Fruit fly (Drosophila melanogaster): ENCODE results near the gene CG3226.

CG3226 gene

DNA sequence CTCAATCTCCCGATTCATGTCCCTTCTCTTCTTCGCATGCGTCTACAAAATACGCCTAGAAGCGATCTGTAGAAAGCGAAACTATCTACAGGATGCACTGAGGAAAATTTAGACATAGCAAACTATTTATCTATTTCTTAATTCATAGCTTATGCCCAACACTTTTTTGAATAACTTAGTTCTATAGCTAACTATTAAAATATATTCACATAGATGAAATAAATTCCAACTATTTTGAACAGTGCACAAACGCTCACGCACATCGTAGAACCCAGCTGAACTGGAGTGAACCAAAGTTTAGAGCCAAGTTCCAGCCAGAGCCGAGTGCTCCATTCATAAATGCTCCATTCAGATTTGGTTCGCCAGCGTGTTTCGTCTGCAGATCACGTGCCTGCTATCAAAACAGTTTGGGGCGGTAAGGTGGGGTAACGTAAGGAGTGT is 32.5 kb downstream of the CG3226 start (continued):
- TF ChIP-seq CG15269 (tag; optimal IDR thresholded peaks at IDR 0.05) (peak; percentile 11), salm (tag; optimal IDR thresholded peaks at IDR 0.05) (no peak), hth (optimal IDR thresholded peaks at IDR 0.05) (no peak), slbo (GFP tag; IDR thresholded peaks at IDR 0.05) (peak; percentile 68), bsh (GFP tag; optimal IDR thresholded peaks at IDR 0.05) (peak; percentile 43 to 71), Fer1 (GFP tag; optimal IDR thresholded peaks at IDR 0.05) (no peak), zfh1 (GFP tag; IDR thresholded peaks at IDR 0.05) (peak; percentile 59), NC2β (GFP tag; optimal IDR thresholded peaks at IDR 0.05) (no peak), dmrt99B (tag; optimal IDR thresholded peaks at IDR 0.05) (peak; percentile 35), CG7928 (GFP tag; optimal IDR thresholded peaks at IDR 0.05) (no peak), hkb (optimal IDR thresholded peaks at IDR 0.05) (no peak), hkb (GFP tag; IDR thresholded peaks at IDR 0.05) (peak; percentile 65; the same call in 1 of the 2 replicates), nerfin-1 (tag; optimal IDR thresholded peaks at IDR 0.05) (no peak), peb (GFP tag; IDR thresholded peaks at IDR 0.05) (no peak), CG11093 (GFP tag; IDR thresholded peaks at IDR 0.05) (0 out of 3 replicates have a peak, but pooled peaks have one; percentile 33), CG3407 (GFP tag; optimal IDR thresholded peaks at IDR 0.05) (no peak), CG33213 (GFP tag; optimal IDR thresholded peaks at IDR 0.05) (no peak), PHDP (tag; optimal IDR thresholded peaks at IDR 0.05) (peak; percentile 26), pho (GFP tag; optimal IDR thresholded peaks at IDR 0.05) (no peak), sisA (GFP tag; IDR thresholded peaks at IDR 0.05) (peak; percentile 40; the same call in 1 of the 2 replicates), bbx (GFP tag; IDR thresholded peaks at IDR 0.05; ENCODE audit: partially characterized antibody) (no peak), CG17912 (GFP tag; optimal IDR thresholded peaks at IDR 0.05) (no peak), CG15479 (GFP tag; optimal IDR thresholded peaks at IDR 0.05) (no peak), CG2199 (GFP tag; IDR thresholded peaks at IDR 0.05) (no peak), Dip3 (GFP tag; optimal IDR thresholded peaks at IDR 0.05) (peak; percentile 10), dysf (GFP tag; IDR thresholded peaks at IDR 0.05) (peak; percentile 72), sim (GFP tag; IDR thresholded peaks at IDR 0.05) (peak; percentile 46; the same call in 1 of the 2 replicates), lmd (GFP tag; IDR thresholded peaks at IDR 0.05) (peak; percentile 51), CG13424 (tag; optimal IDR thresholded peaks at IDR 0.05) (peak; percentile 23), fu2 (GFP tag; optimal IDR thresholded peaks at IDR 0.05) (no peak), scrt (GFP tag; optimal IDR thresholded peaks at IDR 0.05) (peak; percentile 12), CG18476 (GFP tag; optimal IDR thresholded peaks at IDR 0.05) (peak; percentile 23), bab2 (GFP tag; optimal IDR thresholded peaks at IDR 0.05) (peak; percentile 11), HLHmδ (GFP tag; optimal IDR thresholded peaks at IDR 0.05) (no peak), CG30431 (GFP tag; optimal IDR thresholded peaks at IDR 0.05) (no peak), en (GFP tag; optimal IDR thresholded peaks at IDR 0.05) (no peak), ERR (GFP tag; optimal IDR thresholded peaks at IDR 0.05) (peak; percentile 12), ci (GFP tag; IDR thresholded peaks at IDR 0.05) (peak; percentile 53; the same call in 1 of the 3 replicates), CG31224 (GFP tag; IDR thresholded peaks at IDR 0.05) (peak; percentile 39; the same call in 1 of the 2 replicates), CG10654 (GFP tag; optimal IDR thresholded peaks at IDR 0.05) (no peak), trh (GFP tag; optimal IDR thresholded peaks at IDR 0.05) (no peak), lab (GFP tag; optimal IDR thresholded peaks at IDR 0.05) (peak; percentile 44), gro (GFP tag; optimal IDR thresholded peaks at IDR 0.05) (peak; percentile 33), grau (tag; optimal IDR thresholded peaks at IDR 0.05) (peak; percentile 59), CG15073 (GFP tag; optimal IDR thresholded peaks at IDR 0.05) (no peak), bowl (GFP tag; IDR thresholded peaks at IDR 0.05) (no peak), CG18764 (GFP tag; optimal IDR thresholded peaks at IDR 0.05) (peak; percentile 24), gcm (GFP tag; optimal IDR thresholded peaks at IDR 0.05) (no peak), disco-r (GFP tag; optimal IDR thresholded peaks at IDR 0.05) (no peak), CG9797 (GFP tag; optimal IDR thresholded peaks at IDR 0.05) (no peak), Eip74EF (GFP tag; optimal IDR thresholded peaks at IDR 0.05) (no peak), CG8388 (GFP tag; optimal IDR thresholded peaks at IDR 0.05) (peak; percentile 21)

All from whole organism, embryonic.